Worm (Caenorhabditis elegans): ENCODE results near the gene srz-25.

The srz-25 gene

DNA sequence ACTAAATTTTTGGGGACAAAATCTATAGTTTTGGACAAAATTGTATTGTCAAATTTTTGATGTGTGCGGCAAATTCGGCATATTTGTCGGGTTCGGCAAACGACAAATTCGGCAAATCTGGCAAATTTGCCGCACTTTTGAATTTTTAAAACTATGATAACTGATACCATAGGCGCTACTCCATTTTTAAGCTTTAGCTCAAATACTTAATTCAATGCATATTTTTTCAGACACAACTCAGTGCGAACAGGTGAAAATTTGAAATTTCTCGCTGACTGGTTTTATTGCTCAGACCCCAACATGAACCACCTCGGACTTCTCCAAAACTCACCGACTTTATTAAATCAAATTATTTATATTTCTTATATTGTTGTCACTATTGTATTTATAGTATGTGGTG, at the start of gene srz-25:
Gene srz-25, plus strand, starts transcription at position 301 of the 400 bp plus-strand sequence.
- no peak for TF ChIP-seq pqm-1 (tag; optimal IDR thresholded peaks at IDR 0.05)
- TF ChIP-seq T26A8.4 (GFP tag; IDR thresholded peaks at IDR 0.05), result no peak
- TF ChIP-seq hlh-11 (tag; optimal IDR thresholded peaks at IDR 0.05), result no peak
- no peak for TF ChIP-seq Y48G9A.11 (GFP tag; IDR thresholded peaks at IDR 0.05)
- no peak for TF ChIP-seq unc-62 (GFP tag; optimal IDR thresholded peaks at IDR 0.05 in 1 of 2)
- TF ChIP-seq unc-62 (tag; optimal IDR thresholded peaks at IDR 0.05), result no peak
- no peak for TF ChIP-seq zfp-3 (GFP tag; conservative IDR thresholded peaks at IDR 0.05)
- no peak for TF ChIP-seq F49E8.2 (tag; optimal IDR thresholded peaks at IDR 0.05; ENCODE audit: borderline replicate concordance)
- TF ChIP-seq pha-4 (GFP tag; IDR thresholded peaks at IDR 0.05), result no peak
- TF ChIP-seq pha-4 (tag; optimal IDR thresholded peaks at IDR 0.05), result no peak
- TF ChIP-seq aha-1 (tag), result no peak
- no peak for TF ChIP-seq lin-1 (GFP tag; IDR thresholded peaks at IDR 0.05)
- TF ChIP-seq lin-39 (tag; optimal IDR thresholded peaks at IDR 0.05), result no peak
- no peak for TF ChIP-seq nhr-6 (tag; optimal IDR thresholded peaks at IDR 0.05)
- TF ChIP-seq duxl-1 (tag; optimal IDR thresholded peaks at IDR 0.05; ENCODE audit: poor library complexity), result no peak
- TF ChIP-seq egl-43 (GFP tag; IDR thresholded peaks at IDR 0.05), result no peak
- TF ChIP-seq nhr-77 (tag; optimal IDR thresholded peaks at IDR 0.05), result no peak

ce11 chrV:17493732-17494131, 46.7 kb upstream of the srz-25 start, which contains the start of gene fbxa-102:
Gene fbxa-102, minus strand, starts transcription at chrV:17493832.
- TF ChIP-seq T26A8.4 (GFP tag; IDR thresholded peaks at IDR 0.05) (no peak), aly-2 (tag; optimal IDR thresholded peaks at IDR 0.05) (no peak), zag-1 (tag; optimal IDR thresholded peaks at IDR 0.05) (no peak), zfp-3 (GFP tag; conservative IDR thresholded peaks at IDR 0.05) (no peak), zip-2 (tag; optimal IDR thresholded peaks at IDR 0.05) (no peak)

DNA sequence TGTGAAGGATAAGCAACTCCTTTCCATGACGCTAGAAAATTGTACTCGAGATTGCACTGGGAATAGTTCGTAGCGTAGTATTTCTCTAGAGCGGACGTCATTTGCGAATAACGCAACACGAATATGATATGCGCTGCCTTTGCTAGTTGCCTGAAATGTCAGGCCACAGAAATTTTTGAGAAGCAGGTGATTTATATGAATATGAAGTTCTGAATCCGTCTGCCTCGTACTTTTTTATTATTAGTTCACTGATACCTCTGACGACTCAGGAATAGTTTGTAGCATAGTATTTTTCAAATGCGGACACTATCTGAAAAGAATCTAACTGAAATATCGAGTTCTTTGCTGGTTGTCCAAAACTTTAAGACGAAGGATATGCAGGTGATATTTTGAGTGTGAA, 44.3 kb upstream of the srz-25 start, which contains the start of gene srh-118:
Gene srh-118, minus strand, starts transcription at position 101 of the 400 bp plus-strand sequence.
- no peak for TF ChIP-seq F37D6.2 (tag; optimal IDR thresholded peaks at IDR 0.05)
- TF ChIP-seq nhr-48 (tag; optimal IDR thresholded peaks at IDR 0.05), result no peak
- TF ChIP-seq mdl-1 (tag; optimal IDR thresholded peaks at IDR 0.05), result no peak
- no peak for TF ChIP-seq unc-62 (GFP tag; optimal IDR thresholded peaks at IDR 0.05 in 1 of 2)
- TF ChIP-seq unc-62 (tag; optimal IDR thresholded peaks at IDR 0.05), result no peak
- no peak for TF ChIP-seq skn-1 (tag; optimal IDR thresholded peaks at IDR 0.05)
- no peak for TF ChIP-seq snpc-1.2 (GFP tag; IDR thresholded peaks at IDR 0.05)
- no peak for TF ChIP-seq nhr-42 (GFP tag; IDR thresholded peaks at IDR 0.05)
- no peak for TF ChIP-seq mdt-29 (GFP tag; IDR thresholded peaks at IDR 0.05)
- TF ChIP-seq zfp-2 (tag; optimal IDR thresholded peaks at IDR 0.05), result no peak
- no peak for TF ChIP-seq nhr-11 (tag; optimal IDR thresholded peaks at IDR 0.05)

DNA sequence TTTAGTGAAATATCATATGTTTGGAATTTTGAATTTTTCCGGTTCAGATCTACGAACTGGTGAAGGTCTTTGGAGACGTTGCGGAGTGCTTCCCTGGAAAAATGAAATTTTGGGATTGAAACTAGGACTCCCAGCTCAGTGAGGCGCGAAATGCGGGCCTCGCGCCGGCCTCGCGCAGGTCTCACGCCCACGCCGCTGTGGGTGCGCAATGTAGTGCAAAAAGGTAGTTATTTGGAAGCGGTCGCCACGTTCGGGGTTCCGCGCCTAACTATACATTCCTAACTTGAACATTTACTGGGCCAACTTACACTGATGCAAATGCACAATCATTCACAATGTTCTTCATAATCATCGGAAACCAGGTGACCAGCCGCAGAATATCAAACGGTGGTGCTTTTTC, 40.3 kb upstream of the srz-25 start:
- no peak for TF ChIP-seq skn-1 (tag; optimal IDR thresholded peaks at IDR 0.05)
- TF ChIP-seq zag-1 (tag; optimal IDR thresholded peaks at IDR 0.05), result no peak
- no peak for TF ChIP-seq lin-1 (GFP tag; IDR thresholded peaks at IDR 0.05)
- 0 out of 2 replicates have a peak, but pooled peaks have one; percentile 25 for TF ChIP-seq ceh-44 (GFP tag; IDR thresholded peaks at IDR 0.05)
- TF ChIP-seq set-16 (GFP tag; IDR thresholded peaks at IDR 0.05), result peak; percentile 65

ce11 chrV:17506289-17506688, 34.1 kb upstream of the srz-25 start, which contains the start of gene srw-31:
Gene srw-31, plus strand, starts transcription at chrV:17506589.
- no peak for TF ChIP-seq ztf-7 (tag; optimal IDR thresholded peaks at IDR 0.05)
- no peak for TF ChIP-seq ceh-32 (tag; optimal IDR thresholded peaks at IDR 0.05; ENCODE audit: poor library complexity)
- no peak for TF ChIP-seq F44E2.7 (GFP tag; IDR thresholded peaks at IDR 0.05)
- TF ChIP-seq T26A8.4 (GFP tag; IDR thresholded peaks at IDR 0.05), result no peak
